ENCODE assay signal across 2 fruit fly cellular contexts in genomic region chr3L:685441-685804, dm6.
TF ChIP-seq lines count a peak whose summit lies in the region.

TSS of gene ebd1 (minus strand) at chr3L:685549.

TF ChIP-seq in whole organism, adult, 20 proteins besides CTCF, POLR2A, EP300 and RAD21 (continued from another document):
- peak; percentile 25 for TF ChIP-seq Mnt (GFP tag; optimal IDR thresholded peaks at IDR 0.05; lab: Kevin White, UChicago)

TF ChIP-seq in whole organism, embryonic, 481 proteins besides CTCF, POLR2A, EP300 and RAD21 (continued from another document and continues in another):
- TF ChIP-seq Hmx (GFP tag; optimal IDR thresholded peaks at IDR 0.05; lab: Kevin White, UChicago) (no peak), CG7928 (GFP tag; optimal IDR thresholded peaks at IDR 0.05; lab: Kevin White, UChicago) (no peak), dm (GFP tag; optimal IDR thresholded peaks at IDR 0.05; lab: Kevin White, UChicago) (peak; percentile 79), CG5245 (GFP tag; optimal IDR thresholded peaks at IDR 0.05; lab: Kevin White, UChicago) (no peak), trh (GFP tag; optimal IDR thresholded peaks at IDR 0.05; lab: Kevin White, UChicago) (no peak), MESR4 (GFP tag; optimal IDR thresholded peaks at IDR 0.05; lab: Kevin White, UChicago) (peak; percentile 17), CG7839 (tag; optimal IDR thresholded peaks at IDR 0.05; lab: Kevin White, UChicago) (no peak), CG9876 (GFP tag; optimal IDR thresholded peaks at IDR 0.05; lab: Kevin White, UChicago) (no peak), fd96Cb (tag; optimal IDR thresholded peaks at IDR 0.05; lab: Kevin White, UChicago) (no peak), CG10267 (tag; optimal IDR thresholded peaks at IDR 0.05; lab: Kevin White, UChicago) (peak; percentile 27), pros (GFP tag; optimal IDR thresholded peaks at IDR 0.05; lab: Kevin White, UChicago) (peak; percentile 28), Hr39 (optimal IDR thresholded peaks at IDR 0.05; lab: Kevin White, UChicago) (no peak), CG12299 (tag; optimal IDR thresholded peaks at IDR 0.05; lab: Kevin White, UChicago) (no peak), CG8359 (GFP tag; optimal IDR thresholded peaks at IDR 0.05; lab: Kevin White, UChicago; ENCODE audit: borderline replicate concordance) (no peak), CkIIα-i1 (GFP tag; IDR thresholded peaks at IDR 0.05; lab: Robert Waterston, UW) (no peak), Elba2 (GFP tag; optimal IDR thresholded peaks at IDR 0.05; lab: Kevin White, UChicago) (peak; percentile 53), GATAe (GFP tag; conservative IDR thresholded peaks at IDR 0.05; lab: Robert Waterston, UW) (0 out of 2 replicates have a peak, but pooled peaks have one; percentile 7), CG34376 (GFP tag; optimal IDR thresholded peaks at IDR 0.05; lab: Kevin White, UChicago) (peak; percentile 2), CG15514 (GFP tag; optimal IDR thresholded peaks at IDR 0.05; lab: Kevin White, UChicago) (peak; percentile 23), ERR (GFP tag; optimal IDR thresholded peaks at IDR 0.05; lab: Kevin White, UChicago) (no peak), Bgb (GFP tag; IDR thresholded peaks at IDR 0.05; lab: Robert Waterston, UW; ENCODE audit: partially characterized antibody) (no peak), ind (GFP tag; optimal IDR thresholded peaks at IDR 0.05; lab: Kevin White, UChicago) (no peak), CG10959 (GFP tag; IDR thresholded peaks at IDR 0.05; lab: Robert Waterston, UW) (no peak), CG17802 (tag; optimal IDR thresholded peaks at IDR 0.05; lab: Kevin White, UChicago) (no peak), cg (GFP tag; optimal IDR thresholded peaks at IDR 0.05; lab: Kevin White, UChicago) (peak; percentile 94), lilli (GFP tag; optimal IDR thresholded peaks at IDR 0.05; lab: Kevin White, UChicago) (no peak), ro (GFP tag; IDR thresholded peaks at IDR 0.05; lab: Robert Waterston, UW) (no peak), p53 (GFP tag; optimal IDR thresholded peaks at IDR 0.05; lab: Kevin White, UChicago) (no peak), CG2875 (GFP tag; optimal IDR thresholded peaks at IDR 0.05; lab: Kevin White, UChicago) (no peak), gcm2 (GFP tag; optimal IDR thresholded peaks at IDR 0.05; lab: Kevin White, UChicago) (no peak), CG43689 (GFP tag; IDR thresholded peaks at IDR 0.05; lab: Robert Waterston, UW) (no peak), Opbp (GFP tag; IDR thresholded peaks at IDR 0.05; lab: Robert Waterston, UW; ENCODE audit: partially characterized antibody) (no peak; the same call in 2 of the 3 replicates), CG10366 (GFP tag; IDR thresholded peaks at IDR 0.05; lab: Robert Waterston, UW) (no peak), hb (GFP tag; IDR thresholded peaks at IDR 0.05; lab: Robert Waterston, UW; ENCODE audit: partially characterized antibody) (no peak), Eip74EF (GFP tag; optimal IDR thresholded peaks at IDR 0.05; lab: Kevin White, UChicago) (no peak), CG14710 (tag; optimal IDR thresholded peaks at IDR 0.05; lab: Kevin White, UChicago) (peak; percentile 1), PHDP (tag; optimal IDR thresholded peaks at IDR 0.05; lab: Kevin White, UChicago) (peak; percentile 27), gem (tag; optimal IDR thresholded peaks at IDR 0.05; lab: Kevin White, UChicago) (no peak), pzg (GFP tag; optimal IDR thresholded peaks at IDR 0.05; lab: Kevin White, UChicago) (peak; percentile 24), Gug (GFP tag; IDR thresholded peaks at IDR 0.05; lab: Robert Waterston, UW) (no peak), Side (GFP tag; optimal IDR thresholded peaks at IDR 0.05; lab: Kevin White, UChicago) (no peak), CG2116 (GFP tag; optimal IDR thresholded peaks at IDR 0.05; lab: Kevin White, UChicago) (no peak), CG14441 (GFP tag; IDR thresholded peaks at IDR 0.05; lab: Robert Waterston, UW) (no peak), sug (tag; optimal IDR thresholded peaks at IDR 0.05; lab: Kevin White, UChicago) (peak; percentile 19), CG4282 (GFP tag; optimal IDR thresholded peaks at IDR 0.05; lab: Kevin White, UChicago) (no peak), CG3163 (GFP tag; optimal IDR thresholded peaks at IDR 0.05; lab: Kevin White, UChicago) (peak; percentile 45), Doc2 (GFP tag; IDR thresholded peaks at IDR 0.05; lab: Robert Waterston, UW) (no peak), CG1529 (GFP tag; optimal IDR thresholded peaks at IDR 0.05; lab: Kevin White, UChicago) (no peak), tap (tag; optimal IDR thresholded peaks at IDR 0.05; lab: Kevin White, UChicago) (no peak), tx (GFP tag; optimal IDR thresholded peaks at IDR 0.05; lab: Kevin White, UChicago) (no peak), gt (GFP tag; IDR thresholded peaks at IDR 0.05; lab: Robert Waterston, UW) (no peak), CG1832 (GFP tag; optimal IDR thresholded peaks at IDR 0.05; lab: Kevin White, UChicago) (peak; percentile 80), CG7556 (GFP tag; optimal IDR thresholded peaks at IDR 0.05; lab: Kevin White, UChicago) (no peak), emc (GFP tag; optimal IDR thresholded peaks at IDR 0.05; lab: Kevin White, UChicago) (no peak), CG17912 (GFP tag; optimal IDR thresholded peaks at IDR 0.05; lab: Kevin White, UChicago) (peak; percentile 7), slp2 (GFP tag; optimal IDR thresholded peaks at IDR 0.05; lab: Kevin White, UChicago) (no peak), prd (optimal IDR thresholded peaks at IDR 0.05; lab: Kevin White, UChicago) (no peak), prd (GFP tag; IDR thresholded peaks at IDR 0.05; lab: Robert Waterston, UW) (no peak), CG4730 (GFP tag; IDR thresholded peaks at IDR 0.05; lab: Robert Waterston, UW) (no peak), CG9797 (GFP tag; optimal IDR thresholded peaks at IDR 0.05; lab: Kevin White, UChicago) (no peak), insv (GFP tag; optimal IDR thresholded peaks at IDR 0.05; lab: Kevin White, UChicago) (peak in 1 of 2 experiments; percentile 68), Oaz (GFP tag; IDR thresholded peaks at IDR 0.05; lab: Robert Waterston, UW) (no peak), scrt (GFP tag; optimal IDR thresholded peaks at IDR 0.05; lab: Kevin White, UChicago) (no peak), CG2199 (GFP tag; IDR thresholded peaks at IDR 0.05; lab: Robert Waterston, UW) (0 out of 3 replicates have a peak, but pooled peaks have one; percentile 49), CG13287 (GFP tag; IDR thresholded peaks at IDR 0.05; lab: Robert Waterston, UW; ENCODE audit: partially characterized antibody) (0 out of 2 replicates have a peak, but pooled peaks have one; percentile 34), Nf-YC (tag; optimal IDR thresholded peaks at IDR 0.05; lab: Kevin White, UChicago) (peak; percentile 20), Hr78 (GFP tag; optimal IDR thresholded peaks at IDR 0.05; lab: Kevin White, UChicago) (peak in 1 of 2 experiments; percentile 79), CG4328 (GFP tag; optimal IDR thresholded peaks at IDR 0.05; lab: Kevin White, UChicago) (peak; percentile 4), CG2678 (tag; optimal IDR thresholded peaks at IDR 0.05; lab: Kevin White, UChicago) (no peak), Ets97D (GFP tag; optimal IDR thresholded peaks at IDR 0.05; lab: Kevin White, UChicago) (peak; percentile 74), HmgZ (tag; optimal IDR thresholded peaks at IDR 0.05; lab: Kevin White, UChicago) (no peak), NC2α (GFP tag; optimal IDR thresholded peaks at IDR 0.05; lab: Kevin White, UChicago) (no peak), CG8478 (optimal IDR thresholded peaks at IDR 0.05; lab: Kevin White, UChicago) (peak; percentile 53), nom (GFP tag; optimal IDR thresholded peaks at IDR 0.05; lab: Kevin White, UChicago) (peak; percentile 51), Xbp1 (GFP tag; optimal IDR thresholded peaks at IDR 0.05; lab: Kevin White, UChicago) (no peak), br (optimal IDR thresholded peaks at IDR 0.05; lab: Kevin White, UChicago) (no peak), Trl (optimal IDR thresholded peaks at IDR 0.05; lab: Kevin White, UChicago) (peak; percentile 71 to 84), Trl (GFP tag; optimal IDR thresholded peaks at IDR 0.05; lab: Kevin White, UChicago) (no peak), CG31388 (GFP tag; optimal IDR thresholded peaks at IDR 0.05; lab: Kevin White, UChicago) (no peak), stwl (tag; optimal IDR thresholded peaks at IDR 0.05; lab: Kevin White, UChicago) (peak; percentile 71), gce (GFP tag; IDR thresholded peaks at IDR 0.05; lab: Robert Waterston, UW) (no peak), tin (GFP tag; optimal IDR thresholded peaks at IDR 0.05; lab: Kevin White, UChicago) (no peak), D19A (tag; optimal IDR thresholded peaks at IDR 0.05; lab: Kevin White, UChicago) (peak; percentile 8), CG8924 (tag; optimal IDR thresholded peaks at IDR 0.05; lab: Kevin White, UChicago) (peak; percentile 43), Scr (GFP tag; IDR thresholded peaks at IDR 0.05; lab: Robert Waterston, UW; ENCODE audit: partially characterized antibody) (no peak), CG30020 (tag; optimal IDR thresholded peaks at IDR 0.05; lab: Kevin White, UChicago) (no peak), fd64A (GFP tag; optimal IDR thresholded peaks at IDR 0.05; lab: Kevin White, UChicago) (peak; percentile 19), sd (tag; optimal IDR thresholded peaks at IDR 0.05; lab: Kevin White, UChicago) (no peak), CoRest (tag; optimal IDR thresholded peaks at IDR 0.05; lab: Kevin White, UChicago) (no peak), Usf (GFP tag; optimal IDR thresholded peaks at IDR 0.05; lab: Kevin White, UChicago) (no peak), CG12659 (GFP tag; optimal IDR thresholded peaks at IDR 0.05; lab: Kevin White, UChicago) (peak; percentile 7), Sox102F (GFP tag; optimal IDR thresholded peaks at IDR 0.05; lab: Kevin White, UChicago) (no peak), Dp (GFP tag; optimal IDR thresholded peaks at IDR 0.05; lab: Kevin White, UChicago) (peak; percentile 3), bsh (GFP tag; optimal IDR thresholded peaks at IDR 0.05; lab: Kevin White, UChicago) (no peak), CG14014 (GFP tag; IDR thresholded peaks at IDR 0.05; lab: Robert Waterston, UW) (no peak), CG3995 (GFP tag; optimal IDR thresholded peaks at IDR 0.05; lab: Kevin White, UChicago) (no peak), HLHmδ (GFP tag; optimal IDR thresholded peaks at IDR 0.05; lab: Kevin White, UChicago) (peak; percentile 89), Nf-YB (GFP tag; optimal IDR thresholded peaks at IDR 0.05; lab: Kevin White, UChicago) (peak; percentile 8), sc (optimal IDR thresholded peaks at IDR 0.05; lab: Kevin White, UChicago) (no peak), sc (GFP tag; optimal IDR thresholded peaks at IDR 0.05; lab: Kevin White, UChicago) (no peak), Hr51 (GFP tag; optimal IDR thresholded peaks at IDR 0.05; lab: Kevin White, UChicago) (no peak), Dad (GFP tag; optimal IDR thresholded peaks at IDR 0.05; lab: Kevin White, UChicago) (no peak), maf-S (GFP tag; optimal IDR thresholded peaks at IDR 0.05; lab: Kevin White, UChicago) (no peak), odd (GFP tag; optimal IDR thresholded peaks at IDR 0.05; lab: Kevin White, UChicago) (peak; percentile 47), ttk (GFP tag; IDR thresholded peaks at IDR 0.05; lab: Robert Waterston, UW) (peak; percentile 46; the same call in 1 of the 2 replicates), nerfin-2 (GFP tag; IDR thresholded peaks at IDR 0.05; lab: Robert Waterston, UW; ENCODE audit: partially characterized antibody) (no peak), Kr (GFP tag; optimal IDR thresholded peaks at IDR 0.05; lab: Kevin White, UChicago) (peak; percentile 35), CG34224 (GFP tag; IDR thresholded peaks at IDR 0.05; lab: Robert Waterston, UW; ENCODE audit: partially characterized antibody) (0 out of 3 replicates have a peak, but pooled peaks have one; percentile 16), Oli (tag; optimal IDR thresholded peaks at IDR 0.05; lab: Kevin White, UChicago) (no peak), CG30431 (GFP tag; optimal IDR thresholded peaks at IDR 0.05; lab: Kevin White, UChicago) (no peak), CG3065 (GFP tag; optimal IDR thresholded peaks at IDR 0.05; lab: Kevin White, UChicago) (no peak), exex (tag; optimal IDR thresholded peaks at IDR 0.05; lab: Kevin White, UChicago) (peak; percentile 23), BEAF-32 (GFP tag; optimal IDR thresholded peaks at IDR 0.05; lab: Kevin White, UChicago) (no peak), sr (GFP tag; IDR thresholded peaks at IDR 0.05; lab: Robert Waterston, UW) (0 out of 3 replicates have a peak, but pooled peaks have one; percentile 3), CG13624 (GFP tag; optimal IDR thresholded peaks at IDR 0.05; lab: Kevin White, UChicago) (no peak), BtbVII (GFP tag; optimal IDR thresholded peaks at IDR 0.05; lab: Kevin White, UChicago) (peak; percentile 59), CG4707 (GFP tag; optimal IDR thresholded peaks at IDR 0.05; lab: Kevin White, UChicago) (peak; percentile 29), CG3726 (GFP tag; IDR thresholded peaks at IDR 0.05; lab: Robert Waterston, UW) (no peak), CG12769 (tag; optimal IDR thresholded peaks at IDR 0.05; lab: Kevin White, UChicago) (no peak), tgo (GFP tag; IDR thresholded peaks at IDR 0.05; lab: Robert Waterston, UW) (no peak), mirr (GFP tag; optimal IDR thresholded peaks at IDR 0.05; lab: Kevin White, UChicago) (peak; percentile 6), chinmo (GFP tag; IDR thresholded peaks at IDR 0.05; lab: Robert Waterston, UW; ENCODE audit: partially characterized antibody) (0 out of 4 replicates have a peak, but pooled peaks have one; percentile 47), sens (GFP tag; lab: Kevin White, UChicago) (peak; percentile 34), ewg (GFP tag; optimal IDR thresholded peaks at IDR 0.05; lab: Kevin White, UChicago) (peak; percentile 97), ssp (GFP tag; IDR thresholded peaks at IDR 0.05; lab: Robert Waterston, UW) (no peak), CG8089 (GFP tag; optimal IDR thresholded peaks at IDR 0.05; lab: Kevin White, UChicago) (no peak), nmo (GFP tag; optimal IDR thresholded peaks at IDR 0.05; lab: Kevin White, UChicago) (no peak), Neu2 (GFP tag; optimal IDR thresholded peaks at IDR 0.05; lab: Kevin White, UChicago; ENCODE audit: borderline replicate concordance) (no peak), fd102C (GFP tag; optimal IDR thresholded peaks at IDR 0.05; lab: Kevin White, UChicago) (no peak), CG31224 (GFP tag; IDR thresholded peaks at IDR 0.05; lab: Robert Waterston, UW) (no peak), bbx (GFP tag; IDR thresholded peaks at IDR 0.05; lab: Robert Waterston, UW; ENCODE audit: partially characterized antibody) (0 out of 2 replicates have a peak, but pooled peaks have one; percentile 8), sima (GFP tag; optimal IDR thresholded peaks at IDR 0.05; lab: Kevin White, UChicago) (no peak)
